Fruit fly (Drosophila melanogaster) whole organism, embryonic: Measurements from ENCODE around the gene CG31675.

Source experiments
- Ada2b ChIP-seq: fragments of 200-800 bp; sonication (Bioruptor generic); IDR thresholded peaks from 2 replicates; pipeline ENCODE4 v1.3.6; 2022; ENCODE audit warnings: missing biosample characterization, missing genetic modification characterization
- Bgb ChIP-seq: fragments of 200-800 bp; sonication (Bioruptor generic); IDR thresholded peaks from 2 replicates; pipeline ENCODE4 v1.3.6; 2022; ENCODE audit warnings: missing biosample characterization, missing genetic modification characterization; ENCODE audit not compliant: partially characterized antibody
- BtbVII ChIP-seq: fragments of 200-800 bp; sonication (Bioruptor generic); optimal IDR thresholded peaks from 3 replicates; lab custom pipeline; 2017; ENCODE audit warnings: missing biosample characterization, mild to moderate bottlenecking, missing genetic modification characterization
- C15 ChIP-seq: fragments of 200-800 bp; sonication (Bioruptor generic); IDR thresholded peaks from 3 replicates; pipeline ENCODE4 v1.3.6; 2022; ENCODE audit warnings: missing biosample characterization, missing genetic modification characterization
- CG10431 ChIP-seq: fragments of 200-800 bp; sonication (Bioruptor generic); optimal IDR thresholded peaks from 3 replicates; lab custom pipeline; 2018; ENCODE audit warnings: missing biosample characterization, mild to moderate bottlenecking, missing genetic modification characterization
- CG10543 ChIP-seq: fragments of 200-800 bp; sonication (Bioruptor generic); optimal IDR thresholded peaks from 3 replicates; lab custom pipeline; 2017; ENCODE audit warnings: missing biosample characterization, mild to moderate bottlenecking, missing genetic modification characterization, moderate library complexity
- CG11398 ChIP-seq: fragments of 200-800 bp; sonication (Bioruptor generic); optimal IDR thresholded peaks from 2 replicates; lab custom pipeline; 2016; ENCODE audit warnings: missing biosample characterization, missing genetic modification characterization
- CG11723 ChIP-seq: fragments of 200-800 bp; sonication (Bioruptor generic); optimal IDR thresholded peaks from 2 replicates; lab custom pipeline; 2017; ENCODE audit warnings: missing biosample characterization, mild to moderate bottlenecking, missing genetic modification characterization
- CG12942 ChIP-seq: fragments of 200-800 bp; sonication (Bioruptor generic); optimal IDR thresholded peaks from 3 replicates; lab custom pipeline; 2016; ENCODE audit warnings: missing biosample characterization, missing genetic modification characterization
- CG13424 ChIP-seq: fragments of 200-800 bp; sonication (Bioruptor generic); optimal IDR thresholded peaks from 2 replicates; lab custom pipeline; 2019; ENCODE audit warnings: missing biosample characterization, mild to moderate bottlenecking, missing genetic modification characterization, moderate library complexity
- CG13894 ChIP-seq: fragments of 200-800 bp; sonication (Bioruptor generic); optimal IDR thresholded peaks from 3 replicates; lab custom pipeline; 2018; ENCODE audit warnings: missing biosample characterization, mild to moderate bottlenecking, missing genetic modification characterization, moderate library complexity
- CG14014 ChIP-seq: fragments of 200-800 bp; sonication (Bioruptor generic); IDR thresholded peaks from 2 replicates; pipeline ENCODE4 v1.3.6; 2022; ENCODE audit warnings: missing biosample characterization, missing genetic modification characterization
- CG2199 ChIP-seq: fragments of 200-800 bp; sonication (Bioruptor generic); IDR thresholded peaks from 3 replicates; pipeline ENCODE4 v1.3.6; 2022; ENCODE audit warnings: missing biosample characterization, missing genetic modification characterization
- CG2875 ChIP-seq: fragments of 200-800 bp; sonication (Bioruptor generic); optimal IDR thresholded peaks from 2 replicates; lab custom pipeline; 2017; ENCODE audit warnings: missing biosample characterization, mild to moderate bottlenecking, missing genetic modification characterization, missing genetic modification reagents
- CG33557 ChIP-seq: fragments of 200-800 bp; sonication (Bioruptor generic); optimal IDR thresholded peaks from 2 replicates; lab custom pipeline; 2019; ENCODE audit warnings: missing biosample characterization, mild to moderate bottlenecking, missing genetic modification characterization, moderate library complexity
- CG34376 ChIP-seq: fragments of 200-800 bp; sonication (Bioruptor generic); optimal IDR thresholded peaks from 2 replicates; lab custom pipeline; 2018; ENCODE audit warnings: missing biosample characterization, mild to moderate bottlenecking, missing genetic modification characterization
- CG6689 ChIP-seq: fragments of 200-800 bp; sonication (Bioruptor generic); IDR thresholded peaks from 2 replicates; pipeline ENCODE4 v1.3.6; 2022; ENCODE audit warnings: missing biosample characterization, missing genetic modification characterization
- CG8290 ChIP-seq, 3 experiments: fragments of 200-800 bp; sonication (Bioruptor generic); optimal IDR thresholded peaks; 2 replicates each; lab custom pipeline; 2016 to 2019; ENCODE audit warnings: missing biosample characterization in 3 of 3, missing genetic modification characterization in 3 of 3, mild to moderate bottlenecking in 2 of 3, moderate library complexity in 1 of 3
- CG8765 ChIP-seq: fragments of 200-800 bp; sonication (Bioruptor generic); IDR thresholded peaks from 2 replicates; pipeline ENCODE4 v1.3.6; 2022; ENCODE audit warnings: missing biosample characterization, missing genetic modification characterization
- CG9609 ChIP-seq: fragments of 200-800 bp; sonication (Bioruptor generic); optimal IDR thresholded peaks from 3 replicates; lab custom pipeline; 2016; ENCODE audit warnings: missing biosample characterization, missing genetic modification characterization
- CTCF ChIP-seq: fragments of 200-800 bp; sonication (Bioruptor generic); optimal IDR thresholded peaks from 2 replicates; lab custom pipeline; 2017; ENCODE audit warnings: missing biosample characterization, mild to moderate bottlenecking, missing genetic modification characterization, moderate library complexity
- Deaf1 ChIP-seq: fragments of 200-800 bp; optimal IDR thresholded peaks from 3 replicates; lab custom pipeline; 2019; ENCODE audit warnings: missing biosample characterization, mild to moderate bottlenecking, missing genetic modification characterization, moderate library complexity
- HLH54F ChIP-seq: fragments of 200-800 bp; sonication (Bioruptor generic); optimal IDR thresholded peaks from 3 replicates; lab custom pipeline; 2016; ENCODE audit warnings: missing biosample characterization, missing genetic modification characterization
- Mad ChIP-seq: fragments of 200-800 bp; sonication (Bioruptor generic); optimal IDR thresholded peaks from 2 replicates; lab custom pipeline; 2016; ENCODE audit warnings: missing biosample characterization, missing genetic modification characterization
- Med ChIP-seq: fragments of 200-800 bp; sonication (Bioruptor generic); peaks from one replicate; lab custom pipeline; 2016; ENCODE audit warnings: missing biosample characterization, missing genetic modification characterization, mild to moderate bottlenecking, inconsistent platforms, moderate library complexity
- NC2β ChIP-seq: fragments of 200-800 bp; sonication (Bioruptor generic); optimal IDR thresholded peaks from 2 replicates; lab custom pipeline; 2016; ENCODE audit warnings: missing biosample characterization, missing genetic modification characterization
- Oaz ChIP-seq: fragments of 200-800 bp; sonication (Bioruptor generic); IDR thresholded peaks from 2 replicates; pipeline ENCODE4 v1.3.6; 2022; ENCODE audit warnings: missing biosample characterization, missing genetic modification characterization
- Oli ChIP-seq: fragments of 200-800 bp; sonication (Bioruptor generic); optimal IDR thresholded peaks from 2 replicates; lab custom pipeline; 2018; ENCODE audit warnings: missing biosample characterization, mild to moderate bottlenecking, missing genetic modification characterization, moderate library complexity
- Pdp1 ChIP-seq, 2 experiments: fragments of 200-800 bp; sonication (Bioruptor generic); optimal IDR thresholded peaks; 3 replicates each; lab custom pipeline; 2016; ENCODE audit warnings: missing biosample characterization in 2 of 2, missing genetic modification characterization in 2 of 2, mild to moderate bottlenecking in 1 of 2, moderate library complexity in 1 of 2
- Ssrp ChIP-seq: fragments of 200-800 bp; sonication (Bioruptor generic); optimal IDR thresholded peaks from 2 replicates; lab custom pipeline; 2018; ENCODE audit warnings: missing biosample characterization, mild to moderate bottlenecking, missing genetic modification characterization, moderate library complexity
- TFAM ChIP-seq: fragments of 200-800 bp; sonication (Bioruptor generic); optimal IDR thresholded peaks from 2 replicates; lab custom pipeline; 2017; ENCODE audit warnings: missing biosample characterization, missing genetic modification characterization, inconsistent platforms
- Trl ChIP-seq, 3 experiments: fragments of >200 bp in 2 of 3; fragments of 200-800 bp in 1 of 3; sonication (Bioruptor generic) in 1 of 3; optimal IDR thresholded peaks; 2 replicates in 1 of 3; 3 replicates in 2 of 3; lab custom pipeline; 2016 to 2017; ENCODE audit warnings: missing biosample characterization in 1 of 3, missing genetic modification characterization in 1 of 3
- Vsx1 ChIP-seq: fragments of 200-800 bp; sonication (Bioruptor generic); optimal IDR thresholded peaks from 2 replicates; lab custom pipeline; 2017; ENCODE audit warnings: missing biosample characterization, mild to moderate bottlenecking, missing genetic modification characterization, missing genetic modification reagents
- bowl ChIP-seq: fragments of 200-800 bp; sonication (Bioruptor generic); IDR thresholded peaks from 2 replicates; pipeline ENCODE4 v1.3.6; 2022; ENCODE audit warnings: missing biosample characterization, missing genetic modification characterization
- emc ChIP-seq: fragments of 200-800 bp; sonication (Bioruptor generic); optimal IDR thresholded peaks from 2 replicates; lab custom pipeline; 2016; ENCODE audit warnings: missing biosample characterization, missing genetic modification characterization
- ewg ChIP-seq: fragments of 200-800 bp; sonication (Bioruptor generic); optimal IDR thresholded peaks from 3 replicates; lab custom pipeline; 2017; ENCODE audit warnings: mild to moderate bottlenecking, missing biosample characterization, missing genetic modification reagents, missing genetic modification characterization
- exex ChIP-seq: fragments of 200-800 bp; sonication (Bioruptor generic); optimal IDR thresholded peaks from 4 replicates; lab custom pipeline; 2018; ENCODE audit warnings: missing biosample characterization, mild to moderate bottlenecking, missing genetic modification characterization, moderate library complexity
- gt ChIP-seq: fragments of 200-800 bp; sonication (Bioruptor generic); IDR thresholded peaks from 2 replicates; pipeline ENCODE4 v1.3.6; 2022; ENCODE audit warnings: missing biosample characterization, missing genetic modification characterization
- hth ChIP-seq: fragments of >200 bp; optimal IDR thresholded peaks from 2 replicates; lab custom pipeline; 2017; ENCODE audit warnings: inconsistent platforms
- lab ChIP-seq: fragments of 200-800 bp; sonication (Bioruptor generic); optimal IDR thresholded peaks from 3 replicates; lab custom pipeline; 2017; ENCODE audit warnings: missing biosample characterization, missing genetic modification characterization, mild to moderate bottlenecking, moderate library complexity, missing genetic modification reagents
- lbe ChIP-seq: fragments of 200-800 bp; sonication (Bioruptor generic); optimal IDR thresholded peaks from 2 replicates; lab custom pipeline; 2016; ENCODE audit warnings: missing biosample characterization, mild to moderate bottlenecking, missing genetic modification characterization
- otp ChIP-seq: fragments of 200-800 bp; sonication (Bioruptor generic); IDR thresholded peaks from 3 replicates; pipeline ENCODE4, ENCODE4 v1.3.6; 2022; ENCODE audit warnings: missing biosample characterization, missing genetic modification characterization
- rib ChIP-seq: fragments of 200-800 bp; sonication (Bioruptor generic); IDR thresholded peaks from 2 replicates; pipeline ENCODE4 v1.3.6; 2022; ENCODE audit warnings: missing biosample characterization, missing genetic modification characterization
- sd ChIP-seq: fragments of 200-800 bp; sonication (Bioruptor generic); optimal IDR thresholded peaks from 3 replicates; lab custom pipeline; 2018; ENCODE audit warnings: missing biosample characterization, mild to moderate bottlenecking, missing genetic modification characterization, moderate library complexity
- seq ChIP-seq: fragments of 200-800 bp; sonication (Bioruptor generic); IDR thresholded peaks from 2 replicates; pipeline ENCODE4 v1.3.6; 2022; ENCODE audit warnings: missing biosample characterization, missing genetic modification characterization
- so ChIP-seq: fragments of 200-800 bp; sonication (Bioruptor generic); IDR thresholded peaks from 3 replicates; pipeline ENCODE4 v1.3.6; 2022; ENCODE audit warnings: missing biosample characterization, missing genetic modification characterization
- toy ChIP-seq: fragments of 200-800 bp; sonication (Bioruptor generic); IDR thresholded peaks from 2 replicates; pipeline ENCODE4 v1.3.6; 2022; ENCODE audit warnings: missing biosample characterization, missing genetic modification characterization
- wek ChIP-seq: fragments of 200-800 bp; sonication (Bioruptor generic); optimal IDR thresholded peaks from 3 replicates; lab custom pipeline; 2018; ENCODE audit warnings: missing biosample characterization, mild to moderate bottlenecking, missing genetic modification characterization, moderate library complexity

CG31675 gene

dm6 chr2L:20883624-20884220, 16.2 kb downstream of the CG31675 start (continued):
- TF ChIP-seq Ssrp (tag; lab: Kevin White, UChicago) (no peak), Vsx1 (GFP tag; lab: Kevin White, UChicago) (peak; percentile 40), BtbVII (GFP tag; lab: Kevin White, UChicago) (peak; percentile 9)

dm6 chr2L:20885889-20886507, 18.4 kb downstream of the CG31675 start:
- TF ChIP-seq exex (tag; lab: Kevin White, UChicago) = no peak
- no peak for TF ChIP-seq bowl
- peak; percentile 11 for TF ChIP-seq wek (GFP tag; lab: Kevin White, UChicago)
- TF ChIP-seq CG14014 (GFP tag; lab: Robert Waterston, UW) = peak; percentile 10; the same call in 1 of the 2 replicates
- TF ChIP-seq Pdp1 (GFP tag; optimal IDR thresholded peaks at IDR 0.05; lab: Kevin White, UChicago) = peak in 1 of 2 experiments; percentile 21
- TF ChIP-seq Mad (GFP tag; lab: Kevin White, UChicago) = no peak
- no peak for TF ChIP-seq CG6689 (GFP tag; lab: Robert Waterston, UW)
- peak; percentile 31 to 57 for TF ChIP-seq Trl (optimal IDR thresholded peaks at IDR 0.05; lab: Kevin White, UChicago)
- no peak for TF ChIP-seq Trl (GFP tag; optimal IDR thresholded peaks at IDR 0.05; lab: Kevin White, UChicago)
- no peak for TF ChIP-seq lbe (GFP tag; lab: Kevin White, UChicago)
- peak; percentile 65 for TF ChIP-seq CG34376
- peak; percentile 39 for TF ChIP-seq lab (GFP tag; lab: Kevin White, UChicago)
- TF ChIP-seq Bgb (GFP tag; lab: Robert Waterston, UW) = no peak
- TF ChIP-seq otp (GFP tag; lab: Robert Waterston, UW) = no peak
- TF ChIP-seq CG12942 (GFP tag; lab: Kevin White, UChicago) = no peak
- TF ChIP-seq CG11398 (GFP tag; lab: Kevin White, UChicago) = no peak
- no peak for TF ChIP-seq CG33557 (GFP tag; lab: Kevin White, UChicago)
- TF ChIP-seq Ada2b = no peak
- TF ChIP-seq HLH54F = no peak
- TF ChIP-seq Med (GFP tag; lab: Kevin White, UChicago) = peak; percentile 30
- no peak for TF ChIP-seq hth (lab: Kevin White, UChicago)
- no peak for TF ChIP-seq Oaz (GFP tag; lab: Robert Waterston, UW)
- no peak for TF ChIP-seq seq (GFP tag; lab: Robert Waterston, UW)
- no peak for TF ChIP-seq Oli (tag; lab: Kevin White, UChicago)
- TF ChIP-seq toy (GFP tag; lab: Robert Waterston, UW) = no peak
- TF ChIP-seq CG13894 (tag; lab: Kevin White, UChicago) = no peak
- no peak for TF ChIP-seq gt
- TF ChIP-seq CG8765 (GFP tag; lab: Robert Waterston, UW) = no peak
- TF ChIP-seq CTCF (GFP tag; lab: Kevin White, UChicago) = peak; percentile 9
- no peak for TF ChIP-seq CG13424 (tag; lab: Kevin White, UChicago)
- TF ChIP-seq CG10431 (GFP tag; lab: Kevin White, UChicago) = peak; percentile 2
- peak; percentile 14 for TF ChIP-seq Deaf1 (tag; lab: Kevin White, UChicago)
- TF ChIP-seq CG2199 (GFP tag; lab: Robert Waterston, UW) = 0 out of 3 replicates have a peak, but pooled peaks have one; percentile 43
- no peak for TF ChIP-seq ewg (GFP tag; lab: Kevin White, UChicago)
- TF ChIP-seq C15 (GFP tag; lab: Robert Waterston, UW) = no peak
- TF ChIP-seq CG10543 (GFP tag; lab: Kevin White, UChicago) = peak; percentile 30
- no peak for TF ChIP-seq CG11723 (GFP tag; lab: Kevin White, UChicago)
- no peak for TF ChIP-seq CG8290 (GFP tag; optimal IDR thresholded peaks at IDR 0.05; lab: Kevin White, UChicago)
- peak in 1 of 2 experiments; percentile 4 for TF ChIP-seq CG8290 (tag; optimal IDR thresholded peaks at IDR 0.05; lab: Kevin White, UChicago)
- no peak for TF ChIP-seq TFAM (GFP tag; lab: Kevin White, UChicago)
- no peak for TF ChIP-seq so
- no peak for TF ChIP-seq CG2875 (GFP tag; lab: Kevin White, UChicago)
- TF ChIP-seq emc (GFP tag; lab: Kevin White, UChicago) = no peak
- TF ChIP-seq CG9609 (GFP tag; lab: Kevin White, UChicago) = no peak
- no peak for TF ChIP-seq NC2β
- TF ChIP-seq rib (GFP tag; lab: Robert Waterston, UW) = no peak
- peak; percentile 92 for TF ChIP-seq sd (tag; lab: Kevin White, UChicago)
